Worm (Caenorhabditis elegans) whole organism, L4/young adult: ENCODE results near the gene lbp-7.

Experiments
- W03F9.2 ChIP-seq: fragments of 150-350 bp; optimal IDR thresholded peaks from 2 replicates; lab custom pipeline; 2014; ENCODE audit warnings: missing biosample characterization, missing genetic modification characterization
- dao-5 ChIP-seq: sonication (generic microtip); optimal IDR thresholded peaks from 2 replicates; lab custom pipeline; 2016; ENCODE audit warnings: missing genotype, missing genetic modification characterization, moderate library complexity, missing compliant biosample characterization
- him-1 ChIP-seq: sonication (generic microtip); optimal IDR thresholded peaks from 2 replicates; lab custom pipeline; 2016; ENCODE audit warnings: missing genotype, missing genetic modification reagents, missing genetic modification characterization, missing compliant biosample characterization

DNA sequence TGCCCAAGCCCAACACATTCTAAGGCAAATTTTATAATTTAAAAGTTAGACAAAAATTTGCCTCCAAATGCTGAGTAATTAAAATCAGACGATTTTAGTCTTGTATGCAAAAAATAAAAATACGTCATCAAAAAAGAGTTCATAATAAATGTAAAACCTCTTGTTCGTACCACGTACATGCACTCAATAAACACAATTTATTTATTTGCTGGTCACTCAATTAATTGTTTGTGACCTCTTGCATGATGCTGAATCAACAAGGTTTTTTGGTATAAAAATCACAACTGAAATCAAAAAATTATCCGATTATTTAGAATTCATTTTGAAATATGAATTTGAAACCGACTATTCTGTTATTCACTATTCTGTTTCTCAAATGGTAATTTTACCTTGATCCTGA lies 29.2 kb upstream of the lbp-7 start, which contains the start of gene hpx-2:
- no peak for TF ChIP-seq him-1 (tag; lab: Kevin White, UChicago)
- TF ChIP-seq dao-5 (tag; lab: Kevin White, UChicago) = no peak
- no peak for TF ChIP-seq W03F9.2 (tag; lab: Kevin White, UChicago)
